Worm (Caenorhabditis elegans): ENCODE data around the gene F31B9.3.

The F31B9.3 gene

ce11 chrX:15912841-15913240 lies 10.7 kb upstream of the F31B9.3 start:
- no peak for TF ChIP-seq ceh-6 (GFP tag; optimal IDR thresholded peaks at IDR 0.05)
- TF ChIP-seq pat-9 (tag; optimal IDR thresholded peaks at IDR 0.05), result no peak
- TF ChIP-seq dmd-4 (tag; optimal IDR thresholded peaks at IDR 0.05; ENCODE audit: borderline replicate concordance), result no peak
- TF ChIP-seq fax-1 (tag; optimal IDR thresholded peaks at IDR 0.05), result no peak
- TF ChIP-seq nhr-11 (tag; optimal IDR thresholded peaks at IDR 0.05), result no peak
- no peak for TF ChIP-seq K02D7.2 (tag; optimal IDR thresholded peaks at IDR 0.05)
- TF ChIP-seq gmeb-2 (tag; optimal IDR thresholded peaks at IDR 0.05), result no peak
- TF ChIP-seq pha-4 (tag; optimal IDR thresholded peaks at IDR 0.05), result no peak

DNA sequence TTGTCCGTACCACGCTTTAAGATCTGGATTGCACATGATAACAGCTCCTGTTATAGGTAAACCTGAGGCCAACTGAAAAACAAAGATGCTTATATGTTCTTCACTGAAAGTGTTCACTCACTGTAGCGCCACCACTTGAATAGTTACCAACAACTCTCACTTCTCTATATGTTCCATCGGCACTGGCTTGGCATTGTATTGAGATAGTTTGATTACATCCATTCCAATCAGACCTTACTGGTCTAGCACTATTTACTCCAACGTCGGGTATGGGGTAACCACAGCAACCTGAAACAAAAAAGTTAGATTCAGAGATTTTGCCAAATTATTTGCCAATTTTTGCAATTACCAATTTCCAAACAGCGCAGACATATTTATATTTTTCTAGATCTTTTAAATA lies 7.8 kb upstream of the F31B9.3 start:
- TF ChIP-seq ref-2 (tag; optimal IDR thresholded peaks at IDR 0.05) (no peak), ceh-24 (tag; optimal IDR thresholded peaks at IDR 0.05) (no peak), Y22D7AL.16 (tag; optimal IDR thresholded peaks at IDR 0.05) (no peak), odd-2 (tag; optimal IDR thresholded peaks at IDR 0.05) (no peak), pag-3 (tag; optimal IDR thresholded peaks at IDR 0.05; ENCODE audit: borderline replicate concordance) (no peak), K09A11.1 (tag; optimal IDR thresholded peaks at IDR 0.05; ENCODE audit: insufficient read depth) (no peak), pros-1 (tag; optimal IDR thresholded peaks at IDR 0.05) (no peak), tbx-2 (tag; optimal IDR thresholded peaks at IDR 0.05) (no peak), che-1 (tag; optimal IDR thresholded peaks at IDR 0.05) (no peak), pax-1 (tag; optimal IDR thresholded peaks at IDR 0.05) (no peak), pat-9 (tag; optimal IDR thresholded peaks at IDR 0.05) (no peak)

DNA sequence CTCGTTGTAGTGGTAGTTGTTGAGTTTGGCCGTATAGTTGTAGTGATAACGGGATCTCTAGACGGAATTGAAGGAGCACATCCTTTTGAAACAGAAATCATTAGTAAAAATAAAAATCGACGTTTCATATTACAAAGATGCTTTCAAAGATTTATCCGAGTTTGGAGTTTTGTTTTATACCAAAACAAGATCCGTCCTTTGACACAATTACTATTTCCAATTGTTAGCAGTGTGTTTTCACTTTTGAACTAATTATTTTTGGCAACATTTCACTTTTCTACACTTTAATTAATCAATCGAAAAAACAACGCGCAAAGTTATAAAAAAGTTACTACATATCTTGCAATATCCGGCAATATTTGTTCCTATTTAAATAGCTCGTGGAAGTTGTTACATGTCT lies 6.5 kb upstream of the F31B9.3 start, which contains the start of the genes F31B9.4 and F31B9.2:
TSS of gene F31B9.4 (minus strand) at position 101 of the 400 bp plus-strand sequence.
TSS of gene F31B9.2 (plus strand) at position 368 of the 400 bp plus-strand sequence.
- no peak for TF ChIP-seq fax-1 (tag; optimal IDR thresholded peaks at IDR 0.05)
- no peak for TF ChIP-seq elt-2 (tag; optimal IDR thresholded peaks at IDR 0.05)
- no peak for TF ChIP-seq ceh-9 (tag; optimal IDR thresholded peaks at IDR 0.05)
- no peak for TF ChIP-seq ceh-6 (GFP tag; optimal IDR thresholded peaks at IDR 0.05)
- no peak for TF ChIP-seq ets-4 (tag; optimal IDR thresholded peaks at IDR 0.05)
- TF ChIP-seq odd-2 (tag; optimal IDR thresholded peaks at IDR 0.05), result no peak
- TF ChIP-seq sdc-2 (tag; optimal IDR thresholded peaks at IDR 0.05), result no peak
- no peak for TF ChIP-seq pha-2 (tag; optimal IDR thresholded peaks at IDR 0.05)
- no peak for TF ChIP-seq K02D7.2 (tag; optimal IDR thresholded peaks at IDR 0.05)
- no peak for TF ChIP-seq ama-1 (optimal IDR thresholded peaks at IDR 0.05)
- TF ChIP-seq lim-6 (tag; optimal IDR thresholded peaks at IDR 0.05), result no peak
- TF ChIP-seq ceh-14 (tag; optimal IDR thresholded peaks at IDR 0.05), result no peak
- no peak for TF ChIP-seq eyg-1 (tag; optimal IDR thresholded peaks at IDR 0.05)
- TF ChIP-seq fkh-10 (GFP tag; optimal IDR thresholded peaks at IDR 0.05), result no peak
- TF ChIP-seq ztf-16 (tag; optimal IDR thresholded peaks at IDR 0.05), result no peak
- TF ChIP-seq pat-9 (tag; optimal IDR thresholded peaks at IDR 0.05), result no peak
- no peak for TF ChIP-seq K09A11.1 (tag; optimal IDR thresholded peaks at IDR 0.05; ENCODE audit: insufficient read depth)
- TF ChIP-seq ceh-19 (GFP tag; optimal IDR thresholded peaks at IDR 0.05), result no peak
- TF ChIP-seq tbx-2 (tag; optimal IDR thresholded peaks at IDR 0.05), result no peak

DNA sequence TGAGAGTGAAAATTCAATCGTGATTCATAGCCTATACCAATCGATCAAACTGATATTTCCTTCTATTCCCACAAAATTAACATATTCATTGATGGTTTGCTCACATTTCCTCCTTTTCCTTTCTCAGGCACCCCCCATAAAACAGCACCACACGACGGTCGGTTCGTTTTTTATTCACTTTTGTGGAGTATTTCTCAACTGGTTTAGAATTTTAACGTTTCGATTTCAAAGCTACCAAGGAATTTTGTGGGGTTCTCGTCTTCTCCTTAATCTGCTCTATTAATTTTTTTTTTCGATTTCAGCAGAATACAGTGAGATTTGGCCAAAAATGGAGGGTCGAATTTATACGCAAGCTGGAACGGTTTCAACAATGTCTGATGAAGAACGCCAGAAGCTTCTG lies 4.2 kb upstream of the F31B9.3 start, which contains the start of gene F31B9.7:
TSS of gene F31B9.7 (plus strand) at position 301 of the 400 bp plus-strand sequence.
- no peak for TF ChIP-seq ztf-16 (tag; optimal IDR thresholded peaks at IDR 0.05)
- TF ChIP-seq unc-86 (tag; optimal IDR thresholded peaks at IDR 0.05), result no peak
- no peak for TF ChIP-seq eyg-1 (tag; optimal IDR thresholded peaks at IDR 0.05)
- no peak for TF ChIP-seq F13H6.1 (tag; optimal IDR thresholded peaks at IDR 0.05)
- no peak for TF ChIP-seq sdc-2 (tag; optimal IDR thresholded peaks at IDR 0.05)
- TF ChIP-seq mec-3 (tag; optimal IDR thresholded peaks at IDR 0.05; ENCODE audit: borderline replicate concordance), result no peak
- no peak for TF ChIP-seq K02D7.2 (tag; optimal IDR thresholded peaks at IDR 0.05)

ce11 chrX:15932859-15933258 lies 9.3 kb downstream of the F31B9.3 start:
- TF ChIP-seq K09A11.1 (tag; optimal IDR thresholded peaks at IDR 0.05; ENCODE audit: insufficient read depth) (no peak), ref-2 (tag; optimal IDR thresholded peaks at IDR 0.05) (no peak), lim-6 (tag; optimal IDR thresholded peaks at IDR 0.05) (no peak), ceh-22 (tag; optimal IDR thresholded peaks at IDR 0.05) (no peak), syd-9 (tag; optimal IDR thresholded peaks at IDR 0.05) (no peak), K02D7.2 (tag; optimal IDR thresholded peaks at IDR 0.05) (no peak), ttx-3 (tag; optimal IDR thresholded peaks at IDR 0.05) (no peak), ceh-19 (GFP tag; optimal IDR thresholded peaks at IDR 0.05) (no peak), ceh-45 (GFP tag; IDR thresholded peaks at IDR 0.05) (no peak), ceh-34 (tag; optimal IDR thresholded peaks at IDR 0.05) (no peak), nfya-1 (tag; optimal IDR thresholded peaks at IDR 0.05) (no peak), nhr-11 (tag; optimal IDR thresholded peaks at IDR 0.05) (no peak), hlh-15 (tag; optimal IDR thresholded peaks at IDR 0.05) (no peak), hlh-8 (tag; optimal IDR thresholded peaks at IDR 0.05) (no peak), nhr-232 (tag; optimal IDR thresholded peaks at IDR 0.05) (no peak)

All from whole organism, late embryonic.